Worm (Caenorhabditis elegans): ENCODE results near the gene srh-173.
"Not testable (repeated sequence)": the region's sequence is repeated elsewhere in the genome, so short reads cannot be mapped to it uniquely, and the experiment has no call there.

srh-173 gene

DNA sequence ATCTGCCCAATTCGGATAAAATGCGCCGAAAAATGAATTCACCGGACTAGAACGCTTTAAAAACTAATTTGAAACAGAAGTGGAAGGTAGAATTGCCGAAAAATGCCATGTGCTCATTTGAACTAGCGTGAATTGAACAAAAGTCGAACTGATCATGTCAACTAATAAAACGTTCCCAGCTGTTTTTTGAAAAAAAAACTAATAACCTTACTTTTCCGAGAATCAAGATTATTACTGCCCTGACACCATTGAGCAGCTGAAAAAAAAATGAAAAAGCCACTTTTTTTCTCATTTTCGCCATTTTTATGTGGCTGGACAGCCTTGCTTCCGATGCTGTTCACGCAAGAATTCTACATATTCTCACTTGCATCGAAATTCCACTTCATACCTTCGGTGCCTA, at the start of gene srh-173:
Gene srh-173 (plus strand): TSS at position 301 of the 400 bp plus-strand sequence.
- TF ChIP-seq ztf-29 (GFP tag; IDR thresholded peaks at IDR 0.05) (no peak), tab-1 (GFP tag; IDR thresholded peaks at IDR 0.05) (no peak), med-1 (GFP tag; optimal IDR thresholded peaks at IDR 0.05; ENCODE audit: insufficient read depth) (no peak), ztf-23 (GFP tag; IDR thresholded peaks at IDR 0.05) (no peak), cog-1 (tag; optimal IDR thresholded peaks at IDR 0.05) (no peak), klf-2 (GFP tag; conservative IDR thresholded peaks at IDR 0.05) (no peak), T22C8.4 (GFP tag; IDR thresholded peaks at IDR 0.05) (no peak), ref-1 (GFP tag; conservative IDR thresholded peaks at IDR 0.05) (no peak), flt-1 (GFP tag; IDR thresholded peaks at IDR 0.05) (no peak)

DNA sequence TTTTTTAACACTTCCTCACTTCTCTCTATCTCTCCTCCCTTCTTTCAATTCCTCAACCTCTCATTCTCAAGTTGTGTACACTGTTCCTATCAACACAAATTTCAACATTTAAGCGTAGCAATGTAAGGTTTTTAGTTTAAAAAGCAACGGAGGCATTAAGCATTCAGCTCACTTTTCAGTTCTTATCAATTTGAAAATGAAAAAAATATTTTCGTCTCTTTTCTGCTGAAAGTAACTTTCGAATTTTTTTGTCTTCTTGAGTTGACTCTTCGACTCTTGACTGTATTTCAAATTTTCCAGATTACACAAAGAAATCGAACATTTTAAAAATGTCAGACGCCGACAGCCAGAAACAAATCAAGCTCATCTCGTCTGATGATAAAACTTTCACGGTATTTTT, 49.2 kb upstream of the srh-173 start, which contains the start of gene skr-4:
Gene skr-4 (plus strand): TSS at position 301 of the 400 bp plus-strand sequence.
- TF ChIP-seq med-1 (GFP tag; optimal IDR thresholded peaks at IDR 0.05; ENCODE audit: insufficient read depth): no peak
- TF ChIP-seq klf-2 (GFP tag; conservative IDR thresholded peaks at IDR 0.05): no peak
- no peak for TF ChIP-seq ztf-23 (GFP tag; IDR thresholded peaks at IDR 0.05)
- no peak for TF ChIP-seq ref-1 (GFP tag; conservative IDR thresholded peaks at IDR 0.05)
- TF ChIP-seq tab-1 (GFP tag; IDR thresholded peaks at IDR 0.05): no peak
- no peak for TF ChIP-seq T22C8.4 (GFP tag; IDR thresholded peaks at IDR 0.05)
- TF ChIP-seq ztf-29 (GFP tag; IDR thresholded peaks at IDR 0.05): no peak
- no peak for TF ChIP-seq flt-1 (GFP tag; IDR thresholded peaks at IDR 0.05)
- no peak for TF ChIP-seq cog-1 (tag; optimal IDR thresholded peaks at IDR 0.05)

ce11 chrV:19934223-19934622, 38.9 kb upstream of the srh-173 start, which contains the start of gene algn-7:
Gene algn-7, minus strand, starts transcription at chrV:19934323.
- no peak for TF ChIP-seq ztf-23 (GFP tag; IDR thresholded peaks at IDR 0.05)
- TF ChIP-seq flt-1 (GFP tag; IDR thresholded peaks at IDR 0.05): no peak
- no peak for TF ChIP-seq cog-1 (tag; optimal IDR thresholded peaks at IDR 0.05)
- no peak for TF ChIP-seq tab-1 (GFP tag; IDR thresholded peaks at IDR 0.05)
- no peak for TF ChIP-seq ref-1 (GFP tag; conservative IDR thresholded peaks at IDR 0.05)
- no peak for TF ChIP-seq med-1 (GFP tag; optimal IDR thresholded peaks at IDR 0.05; ENCODE audit: insufficient read depth)
- no peak for TF ChIP-seq klf-2 (GFP tag; conservative IDR thresholded peaks at IDR 0.05)
- no peak for TF ChIP-seq T22C8.4 (GFP tag; IDR thresholded peaks at IDR 0.05)
- TF ChIP-seq ztf-29 (GFP tag; IDR thresholded peaks at IDR 0.05): no peak

DNA sequence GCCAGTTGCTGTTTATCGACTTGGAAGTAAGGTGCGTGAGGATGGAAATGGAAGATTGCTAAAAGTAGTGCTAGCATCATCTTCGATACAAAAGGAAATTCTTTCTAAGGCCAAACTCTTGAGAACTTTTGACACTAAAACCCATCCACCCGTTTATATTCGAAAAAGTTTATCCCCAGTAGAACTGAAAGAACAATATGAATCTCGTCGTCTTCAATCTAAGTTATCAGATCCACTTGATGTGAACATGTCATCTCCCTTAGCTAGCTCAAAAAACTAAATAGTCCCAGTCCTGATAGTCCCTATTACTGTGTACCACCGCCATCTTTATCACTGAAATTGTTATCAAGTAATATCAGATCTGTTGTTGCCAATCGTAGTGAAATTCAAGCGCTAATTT, 36.1 kb upstream of the srh-173 start:
- no peak for TF ChIP-seq tab-1 (GFP tag; IDR thresholded peaks at IDR 0.05)
- TF ChIP-seq ztf-23 (GFP tag; IDR thresholded peaks at IDR 0.05): no peak
- no peak for TF ChIP-seq med-1 (GFP tag; optimal IDR thresholded peaks at IDR 0.05; ENCODE audit: insufficient read depth)
- TF ChIP-seq klf-2 (GFP tag; conservative IDR thresholded peaks at IDR 0.05): no peak
- no peak for TF ChIP-seq cog-1 (tag; optimal IDR thresholded peaks at IDR 0.05)
- TF ChIP-seq T22C8.4 (GFP tag; IDR thresholded peaks at IDR 0.05): no peak
- TF ChIP-seq flt-1 (GFP tag; IDR thresholded peaks at IDR 0.05): no peak
- no peak for TF ChIP-seq ref-1 (GFP tag; conservative IDR thresholded peaks at IDR 0.05)
- no peak for TF ChIP-seq ztf-29 (GFP tag; IDR thresholded peaks at IDR 0.05)

DNA sequence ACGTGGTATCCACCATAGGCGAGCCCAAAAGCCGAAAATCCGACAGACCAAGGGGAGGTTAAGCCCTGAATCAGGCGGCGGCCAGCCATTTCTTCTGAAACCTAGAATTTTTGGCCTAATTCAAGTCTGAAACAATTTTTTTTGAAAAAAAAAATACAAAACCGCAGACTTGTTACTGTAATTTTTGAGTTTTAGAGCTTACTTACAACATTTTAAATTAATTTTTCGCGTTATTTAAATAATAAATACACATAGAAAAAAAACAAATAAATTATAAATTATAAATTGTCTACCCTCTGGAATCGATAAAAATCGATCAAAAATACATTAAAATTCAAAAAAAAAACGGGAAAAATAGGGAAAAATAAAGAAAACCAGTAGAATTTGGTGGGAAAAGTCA, 26.6 kb upstream of the srh-173 start, which contains the start of gene dhs-24:
Gene dhs-24 (minus strand): TSS at position 101 of the 400 bp plus-strand sequence.
- TF ChIP-seq tab-1 (GFP tag; IDR thresholded peaks at IDR 0.05): no peak
- TF ChIP-seq klf-2 (GFP tag; conservative IDR thresholded peaks at IDR 0.05): no peak
- no peak for TF ChIP-seq ztf-23 (GFP tag; IDR thresholded peaks at IDR 0.05)
- TF ChIP-seq flt-1 (GFP tag; IDR thresholded peaks at IDR 0.05): no peak
- no peak for TF ChIP-seq med-1 (GFP tag; optimal IDR thresholded peaks at IDR 0.05; ENCODE audit: insufficient read depth)
- TF ChIP-seq cog-1 (tag; optimal IDR thresholded peaks at IDR 0.05): no peak
- TF ChIP-seq ztf-29 (GFP tag; IDR thresholded peaks at IDR 0.05): no peak
- TF ChIP-seq ref-1 (GFP tag; conservative IDR thresholded peaks at IDR 0.05): no peak
- no peak for TF ChIP-seq T22C8.4 (GFP tag; IDR thresholded peaks at IDR 0.05)

- not testable (repeated sequence) for TF ChIP-seq cog-1 (tag; optimal IDR thresholded peaks at IDR 0.05); tab-1 (GFP tag; IDR thresholded peaks at IDR 0.05); med-1 (GFP tag; optimal IDR thresholded peaks at IDR 0.05; ENCODE audit: insufficient read depth)
These were observed 24.1 kb upstream of the srh-173 start, which contains the start of gene tmed-4 for ce11 chrV:19948993-19949392. Gene tmed-4, minus strand, starts transcription at chrV:19949093.

- not testable (repeated sequence) for TF ChIP-seq T22C8.4 (GFP tag; IDR thresholded peaks at IDR 0.05); klf-2 (GFP tag; conservative IDR thresholded peaks at IDR 0.05); med-1 (GFP tag; optimal IDR thresholded peaks at IDR 0.05; ENCODE audit: insufficient read depth)
These were observed 23.4 kb upstream of the srh-173 start, which contains the start of gene Y60A3A.8 for ce11 chrV:19949721-19950120. Gene Y60A3A.8, plus strand, starts transcription at chrV:19949978.

DNA sequence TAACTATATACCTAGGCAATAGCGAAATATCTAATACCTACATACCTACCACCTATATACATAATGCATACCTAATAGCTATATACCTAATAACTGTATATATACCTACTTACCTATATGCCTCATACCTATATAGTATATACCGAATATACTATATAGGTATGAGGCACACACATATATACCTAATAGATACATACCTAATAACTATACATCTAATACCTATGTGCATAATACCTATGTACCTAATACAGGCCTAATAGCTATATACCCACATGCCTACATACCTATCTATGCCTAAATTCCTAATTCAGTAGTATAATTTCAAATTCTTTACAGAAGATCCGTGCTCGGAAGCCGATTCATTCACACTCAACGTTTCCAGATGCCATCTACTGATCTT, 18.6 kb upstream of the srh-173 start:
- TF ChIP-seq ztf-23 (GFP tag; IDR thresholded peaks at IDR 0.05) (no peak), cog-1 (tag; optimal IDR thresholded peaks at IDR 0.05) (no peak), med-1 (GFP tag; optimal IDR thresholded peaks at IDR 0.05; ENCODE audit: insufficient read depth) (no peak), ztf-29 (GFP tag; IDR thresholded peaks at IDR 0.05) (no peak), klf-2 (GFP tag; conservative IDR thresholded peaks at IDR 0.05) (no peak), flt-1 (GFP tag; IDR thresholded peaks at IDR 0.05) (no peak)

DNA sequence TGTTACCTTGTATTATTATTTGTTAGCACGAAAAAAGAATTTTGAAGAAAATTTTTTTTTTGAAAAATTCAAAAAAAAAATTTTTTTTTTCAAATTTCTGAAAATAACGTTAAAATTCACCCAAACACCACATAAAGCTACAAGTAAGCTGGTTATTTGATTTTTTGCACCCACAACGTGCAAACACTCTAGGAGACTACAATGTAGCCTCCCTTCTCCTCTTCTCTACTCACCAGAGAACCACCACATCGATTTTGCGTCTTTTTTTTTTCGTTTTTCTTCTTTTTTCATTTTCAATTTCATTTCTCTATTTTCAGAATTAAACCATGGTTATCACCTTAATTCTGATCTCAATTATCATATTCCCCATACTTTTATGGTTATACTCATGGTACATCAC, 17.9 kb upstream of the srh-173 start, which contains the start of gene abhd-3.1:
Gene abhd-3.1 (plus strand): TSS at position 318 of the 400 bp plus-strand sequence.
- TF ChIP-seq med-1 (GFP tag; optimal IDR thresholded peaks at IDR 0.05; ENCODE audit: insufficient read depth): no peak
- TF ChIP-seq ztf-29 (GFP tag; IDR thresholded peaks at IDR 0.05): no peak
- TF ChIP-seq flt-1 (GFP tag; IDR thresholded peaks at IDR 0.05): no peak
- TF ChIP-seq T22C8.4 (GFP tag; IDR thresholded peaks at IDR 0.05): no peak
- TF ChIP-seq klf-2 (GFP tag; conservative IDR thresholded peaks at IDR 0.05): no peak
- no peak for TF ChIP-seq ztf-23 (GFP tag; IDR thresholded peaks at IDR 0.05)
- no peak for TF ChIP-seq tab-1 (GFP tag; IDR thresholded peaks at IDR 0.05)
- no peak for TF ChIP-seq cog-1 (tag; optimal IDR thresholded peaks at IDR 0.05)
- TF ChIP-seq ref-1 (GFP tag; conservative IDR thresholded peaks at IDR 0.05): no peak

DNA sequence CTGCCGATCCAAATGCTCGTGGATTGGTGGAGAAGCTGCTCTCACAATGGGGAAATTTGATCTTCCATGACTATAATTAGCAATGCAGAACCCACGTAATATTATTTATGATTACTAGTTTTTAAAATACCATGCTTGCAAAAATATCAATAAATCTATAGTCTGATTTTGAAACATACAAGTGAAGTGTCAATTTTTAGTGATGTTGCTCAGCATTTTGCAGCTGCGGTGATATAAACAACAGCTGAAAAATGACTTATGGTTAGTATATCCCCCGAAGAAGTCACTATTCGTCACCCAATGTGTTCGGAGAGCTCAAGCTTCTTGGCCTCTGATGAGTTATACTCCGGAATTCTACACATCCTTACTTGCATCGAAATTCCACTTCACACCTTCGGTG, 14.3 kb upstream of the srh-173 start, which contains the start of gene srh-172:
Gene srh-172 (plus strand): TSS at position 301 of the 400 bp plus-strand sequence.
- TF ChIP-seq cog-1 (tag; optimal IDR thresholded peaks at IDR 0.05) (no peak), ztf-23 (GFP tag; IDR thresholded peaks at IDR 0.05) (no peak), T22C8.4 (GFP tag; IDR thresholded peaks at IDR 0.05) (no peak), klf-2 (GFP tag; conservative IDR thresholded peaks at IDR 0.05) (no peak), med-1 (GFP tag; optimal IDR thresholded peaks at IDR 0.05; ENCODE audit: insufficient read depth) (no peak), ref-1 (GFP tag; conservative IDR thresholded peaks at IDR 0.05) (no peak), flt-1 (GFP tag; IDR thresholded peaks at IDR 0.05) (no peak), tab-1 (GFP tag; IDR thresholded peaks at IDR 0.05) (no peak), ztf-29 (GFP tag; IDR thresholded peaks at IDR 0.05) (no peak)

All from whole organism, midembryonic.